Fruit fly (Drosophila melanogaster): Measurements from ENCODE around the gene UGP.

DNA sequence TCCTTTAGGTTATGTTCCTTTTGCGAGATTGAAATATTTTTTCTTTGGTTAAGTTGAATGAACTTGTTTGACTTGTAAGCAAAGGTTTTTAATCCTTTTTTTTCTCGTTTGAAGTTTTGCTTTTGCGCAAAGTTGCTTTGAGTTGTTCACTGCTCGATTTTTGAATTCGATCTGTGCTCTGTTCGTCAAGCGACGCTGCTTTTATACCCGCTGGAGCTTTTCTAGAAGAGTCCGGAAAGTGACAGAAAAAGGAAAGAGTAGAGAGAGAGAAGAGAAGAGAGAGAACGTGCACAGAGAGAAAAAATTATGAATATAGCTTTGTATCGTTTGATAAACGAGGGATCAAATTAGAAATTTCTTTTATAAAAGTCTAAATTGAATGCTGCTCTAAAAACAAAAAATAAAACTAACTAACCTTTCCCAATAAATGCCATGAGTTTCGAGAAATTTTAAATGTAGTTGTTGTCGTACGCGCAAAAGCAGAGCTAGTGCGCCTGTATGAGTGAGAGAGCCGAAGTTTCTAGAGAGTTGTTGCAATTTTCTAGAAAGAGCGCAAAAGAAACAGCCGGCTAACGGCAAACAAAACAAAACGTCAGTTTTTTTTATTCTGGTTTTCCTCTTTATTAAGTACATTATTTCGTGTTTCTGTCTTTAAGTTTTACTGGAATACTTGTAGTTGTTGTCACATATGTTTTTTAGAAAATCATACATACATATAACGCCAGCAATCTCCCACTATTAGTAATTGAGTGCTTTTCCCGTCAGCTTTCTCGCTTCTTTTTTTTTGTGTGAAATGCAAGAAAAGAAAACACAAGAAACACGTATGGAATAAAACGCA is 18.7 kb upstream of the UGP start, which contains the start of gene Hsp26:
- TF ChIP-seq Ets98B (GFP tag; IDR thresholded peaks at IDR 0.05) = peak; percentile 95
- no peak for TF ChIP-seq CG13204 (GFP tag; optimal IDR thresholded peaks at IDR 0.05)
- peak; percentile 97 for TF ChIP-seq EcR (GFP tag; optimal IDR thresholded peaks at IDR 0.05)
- peak; percentile 90 for TF ChIP-seq CG14655 (GFP tag; optimal IDR thresholded peaks at IDR 0.05)
- peak; percentile 79 for TF ChIP-seq CG15710 (tag; optimal IDR thresholded peaks at IDR 0.05)
- peak; percentile 89 for TF ChIP-seq CG17806 (tag; optimal IDR thresholded peaks at IDR 0.05)
- TF ChIP-seq Pif1B (GFP tag; optimal IDR thresholded peaks at IDR 0.05) = peak; percentile 93
